Worm (Caenorhabditis elegans) whole organism, young adult: ENCODE data around the gene lin-13.

Source experiments
- B0019.2 ChIP-seq: fragments of 200-800 bp; sonication (Bioruptor generic); conservative IDR thresholded peaks from 2 replicates; pipeline ENCODE4 v1.3.6; 2022; ENCODE audit warnings: missing genetic modification reagents, missing genetic modification characterization, missing compliant biosample characterization
- B0035.1 ChIP-seq: sonication (generic microtip); optimal IDR thresholded peaks from 2 replicates; lab custom pipeline; 2016; ENCODE audit warnings: missing genetic modification characterization, mild to moderate bottlenecking, missing compliant biosample characterization, missing genotype, missing genetic modification reagents
- C06A6.2 ChIP-seq: fragments of 200-800 bp; sonication (Bioruptor generic); conservative IDR thresholded peaks from 2 replicates; pipeline ENCODE4 v1.3.6; 2022; ENCODE audit warnings: missing genetic modification characterization, missing compliant biosample characterization
- F22D6.2 ChIP-seq: sonication (generic microtip); optimal IDR thresholded peaks from 2 replicates; lab custom pipeline; 2016; ENCODE audit warnings: mild to moderate bottlenecking, missing genetic modification characterization, missing compliant biosample characterization
- F37B4.10 ChIP-seq: fragments of 200-800 bp; sonication (Bioruptor generic); IDR thresholded peaks from 2 replicates; pipeline ENCODE4 v1.3.6; 2022; ENCODE audit warnings: missing genetic modification characterization, missing compliant biosample characterization
- F39B2.1 ChIP-seq: fragments of 200-800 bp; sonication (Bioruptor generic); IDR thresholded peaks from 2 replicates; pipeline ENCODE4 v1.3.6; 2022; ENCODE audit warnings: missing genetic modification reagents, missing genetic modification characterization, missing compliant biosample characterization
- F49E8.2 ChIP-seq: sonication (generic microtip); optimal IDR thresholded peaks from 3 replicates; lab custom pipeline; 2017; ENCODE audit warnings: missing genetic modification characterization, mild to moderate bottlenecking, missing compliant biosample characterization, antibody characterized with exemption, moderate library complexity; ENCODE audit not compliant: insufficient read depth
- F52B5.7 ChIP-seq: sonication (generic microtip); optimal IDR thresholded peaks from 2 replicates; lab custom pipeline; 2016; ENCODE audit warnings: mild to moderate bottlenecking, missing genetic modification characterization, missing compliant biosample characterization
- K11D2.4 ChIP-seq: fragments of 200-800 bp; sonication (Bioruptor generic); IDR thresholded peaks from 2 replicates; pipeline ENCODE4 v1.3.6; 2022; ENCODE audit warnings: missing genetic modification reagents, missing genetic modification characterization, missing compliant biosample characterization
- K12H6.12 ChIP-seq: fragments of 200-800 bp; sonication (Bioruptor generic); optimal IDR thresholded peaks from 2 replicates; lab custom pipeline; 2018; ENCODE audit warnings: mild to moderate bottlenecking, missing genetic modification characterization, missing compliant biosample characterization
- akir-1 ChIP-seq: fragments of 200-800 bp; sonication (Bioruptor generic); optimal IDR thresholded peaks from 2 replicates; lab custom pipeline; 2018; ENCODE audit warnings: mild to moderate bottlenecking, missing genetic modification characterization, moderate library complexity, missing compliant biosample characterization
- aptf-2 ChIP-seq: fragments of 200-800 bp; sonication (Bioruptor generic); conservative IDR thresholded peaks from 2 replicates; pipeline ENCODE4 v1.3.6; 2022; ENCODE audit warnings: missing genetic modification reagents, missing genetic modification characterization, missing compliant biosample characterization
- atf-7 ChIP-seq: sonication (generic microtip); optimal IDR thresholded peaks from 2 replicates; lab custom pipeline; 2017; ENCODE audit warnings: mild to moderate bottlenecking, missing genetic modification characterization, missing compliant biosample characterization
- attf-5 ChIP-seq: fragments of 200-800 bp; sonication (Bioruptor generic); optimal IDR thresholded peaks from 2 replicates; lab custom pipeline; 2018; ENCODE audit warnings: mild to moderate bottlenecking, missing genetic modification characterization, missing compliant biosample characterization
- attf-6 ChIP-seq: fragments of 200-800 bp; sonication (Bioruptor generic); IDR thresholded peaks from 2 replicates; pipeline ENCODE4 v1.3.6; 2022; ENCODE audit warnings: missing genetic modification reagents, missing genetic modification characterization, missing compliant biosample characterization
- cebp-1 ChIP-seq, 2 experiments: fragments of 200-800 bp in 1 of 2; sonication (Bioruptor generic) in 1 of 2; sonication (generic microtip) in 1 of 2; IDR thresholded peaks in 1 of 2; optimal IDR thresholded peaks in 1 of 2; 2 replicates each; pipeline versions ENCODE4 v1.3.6 to Lab custom; 2017 to 2022; ENCODE audit warnings: missing compliant biosample characterization in 2 of 2, missing genetic modification characterization in 2 of 2, mild to moderate bottlenecking in 1 of 2, missing genetic modification reagents in 1 of 2, moderate library complexity in 1 of 2
- cebp-2 ChIP-seq: fragments of 200-800 bp; sonication (Bioruptor generic); IDR thresholded peaks from 2 replicates; pipeline ENCODE4 v1.3.6; 2022; ENCODE audit warnings: missing genetic modification characterization, missing compliant biosample characterization
- ceh-27 ChIP-seq: fragments of 200-800 bp; sonication (Bioruptor generic); optimal IDR thresholded peaks from 2 replicates; lab custom pipeline; 2018; ENCODE audit warnings: mild to moderate bottlenecking, missing genetic modification characterization, moderate library complexity, missing compliant biosample characterization
- ceh-79 ChIP-seq: sonication (generic microtip); optimal IDR thresholded peaks from 2 replicates; lab custom pipeline; 2017; ENCODE audit warnings: mild to moderate bottlenecking, missing genetic modification characterization, missing compliant biosample characterization
- ceh-91 ChIP-seq: fragments of 200-800 bp; sonication (Bioruptor generic); IDR thresholded peaks from 2 replicates; pipeline ENCODE4 v1.3.6; 2022; ENCODE audit warnings: missing genetic modification reagents, missing genetic modification characterization, missing compliant biosample characterization
- chd-7 ChIP-seq: sonication (generic microtip); optimal IDR thresholded peaks from 2 replicates; lab custom pipeline; 2016; ENCODE audit warnings: mild to moderate bottlenecking, missing genetic modification characterization, moderate library complexity, missing compliant biosample characterization
- dox-1 ChIP-seq: fragments of 200-800 bp; sonication (Bioruptor generic); IDR thresholded peaks from 2 replicates; pipeline ENCODE4 v1.3.6; 2022; ENCODE audit warnings: missing genetic modification reagents, missing genetic modification characterization, missing compliant biosample characterization
- egl-18 ChIP-seq: fragments of 200-800 bp; sonication (Bioruptor generic); IDR thresholded peaks from 2 replicates; pipeline ENCODE4 v1.3.6; 2022; ENCODE audit warnings: missing genetic modification reagents, missing genetic modification characterization, missing compliant biosample characterization
- ets-4 ChIP-seq: fragments of 200-800 bp; sonication (Bioruptor generic); optimal IDR thresholded peaks from 2 replicates; lab custom pipeline; 2018; ENCODE audit warnings: mild to moderate bottlenecking, missing genetic modification characterization, missing compliant biosample characterization
- gei-17 ChIP-seq: fragments of 200-800 bp; sonication (Bioruptor generic); optimal IDR thresholded peaks from 2 replicates; lab custom pipeline; 2018; ENCODE audit warnings: mild to moderate bottlenecking, missing genetic modification characterization, missing compliant biosample characterization
- hmg-1.2 ChIP-seq: fragments of 200-800 bp; sonication (Bioruptor generic); IDR thresholded peaks from 2 replicates; pipeline ENCODE4 v1.3.6; 2022; ENCODE audit warnings: missing genetic modification reagents, missing genetic modification characterization, missing compliant biosample characterization
- hmg-20 ChIP-seq: fragments of 200-800 bp; sonication (Bioruptor generic); IDR thresholded peaks from 2 replicates; pipeline ENCODE4 v1.3.6; 2022; ENCODE audit warnings: missing genetic modification reagents, missing genetic modification characterization, missing compliant biosample characterization
- let-526 ChIP-seq: fragments of 200-800 bp; sonication (Bioruptor generic); IDR thresholded peaks from 2 replicates; pipeline ENCODE4 v1.3.6; 2022; ENCODE audit warnings: missing genetic modification reagents, missing genetic modification characterization, missing compliant biosample characterization
- let-607 ChIP-seq, 2 experiments: fragments of 200-800 bp in 1 of 2; sonication (Bioruptor generic) in 1 of 2; sonication (generic microtip) in 1 of 2; optimal IDR thresholded peaks; 2 replicates each; lab custom pipeline; 2016 to 2018; ENCODE audit warnings: mild to moderate bottlenecking in 2 of 2, missing compliant biosample characterization in 2 of 2, missing genetic modification characterization in 2 of 2, moderate library complexity in 2 of 2, missing genotype in 1 of 2
- lin-26 ChIP-seq: fragments of 200-800 bp; sonication (Bioruptor generic); IDR thresholded peaks from 2 replicates; pipeline ENCODE4 v1.3.6; 2022; ENCODE audit warnings: missing genetic modification reagents, missing genetic modification characterization, missing compliant biosample characterization
- lin-40 ChIP-seq: sonication (generic microtip); optimal IDR thresholded peaks from 2 replicates; lab custom pipeline; 2016; ENCODE audit warnings: missing genetic modification characterization, mild to moderate bottlenecking, missing compliant biosample characterization, missing genotype, missing genetic modification reagents
- lin-54 ChIP-seq: fragments of 200-800 bp; sonication (Bioruptor generic); optimal IDR thresholded peaks from 2 replicates; lab custom pipeline; 2018; ENCODE audit warnings: mild to moderate bottlenecking, missing genetic modification characterization, missing compliant biosample characterization
- madf-10 ChIP-seq: sonication (generic microtip); optimal IDR thresholded peaks from 2 replicates; lab custom pipeline; 2016; ENCODE audit warnings: mild to moderate bottlenecking, missing genetic modification characterization, missing compliant biosample characterization
- mel-28 ChIP-seq: sonication (generic microtip); optimal IDR thresholded peaks from 2 replicates; lab custom pipeline; 2016; ENCODE audit warnings: borderline replicate concordance, mild to moderate bottlenecking, missing genetic modification characterization, missing compliant biosample characterization
- mxl-1 ChIP-seq: sonication (generic microtip); optimal IDR thresholded peaks from 2 replicates; lab custom pipeline; 2016; ENCODE audit warnings: missing genetic modification characterization, missing compliant biosample characterization
- nfyb-1 ChIP-seq: fragments of 200-800 bp; sonication (Bioruptor generic); IDR thresholded peaks from 2 replicates; pipeline ENCODE4 v1.3.6; 2022; ENCODE audit warnings: missing genetic modification reagents, missing genetic modification characterization, missing compliant biosample characterization
- pbrm-1 ChIP-seq: fragments of 200-800 bp; sonication (Bioruptor generic); IDR thresholded peaks from 2 replicates; pipeline ENCODE4 v1.3.6; 2022; ENCODE audit warnings: missing genetic modification reagents, missing genetic modification characterization, missing compliant biosample characterization
- pha-4 ChIP-seq: fragments of 150-350 bp; sonication (generic microtip); optimal IDR thresholded peaks from 2 replicates; lab custom pipeline; 2014; ENCODE audit warnings: missing biosample characterization, missing genetic modification reagents, missing genetic modification characterization
- rpc-1 ChIP-seq, 2 experiments: fragments of 150-350 bp in 1 of 2; sonication (generic microtip) in 1 of 2; optimal IDR thresholded peaks; 2 replicates each; lab custom pipeline; 2014 to 2018; ENCODE audit warnings: missing biosample characterization in 1 of 2, missing genetic modification characterization in 1 of 2, missing genetic modification reagents in 1 of 2, missing genotype in 1 of 2
- snpc-1.3 ChIP-seq: sonication (generic microtip); optimal IDR thresholded peaks from 2 replicates; lab custom pipeline; 2017; ENCODE audit warnings: missing genetic modification characterization, mild to moderate bottlenecking, missing compliant biosample characterization, antibody characterized with exemption, moderate library complexity, missing genotype, missing genetic modification reagents; ENCODE audit not compliant: insufficient read depth
- tbx-9 ChIP-seq: sonication (generic microtip); optimal IDR thresholded peaks from 2 replicates; lab custom pipeline; 2016; ENCODE audit warnings: borderline replicate concordance, missing genetic modification characterization, inconsistent platforms, missing compliant biosample characterization
- zfh-2 ChIP-seq: fragments of 200-800 bp; sonication (Bioruptor generic); conservative IDR thresholded peaks from 2 replicates; pipeline ENCODE4 v1.3.6; 2022; ENCODE audit warnings: missing genetic modification reagents, missing genetic modification characterization, missing compliant biosample characterization
- ztf-3 ChIP-seq: fragments of 200-800 bp; sonication (Bioruptor generic); optimal IDR thresholded peaks from 2 replicates; lab custom pipeline; 2018; ENCODE audit warnings: mild to moderate bottlenecking, missing genetic modification characterization, missing compliant biosample characterization

Gene lin-13

DNA sequence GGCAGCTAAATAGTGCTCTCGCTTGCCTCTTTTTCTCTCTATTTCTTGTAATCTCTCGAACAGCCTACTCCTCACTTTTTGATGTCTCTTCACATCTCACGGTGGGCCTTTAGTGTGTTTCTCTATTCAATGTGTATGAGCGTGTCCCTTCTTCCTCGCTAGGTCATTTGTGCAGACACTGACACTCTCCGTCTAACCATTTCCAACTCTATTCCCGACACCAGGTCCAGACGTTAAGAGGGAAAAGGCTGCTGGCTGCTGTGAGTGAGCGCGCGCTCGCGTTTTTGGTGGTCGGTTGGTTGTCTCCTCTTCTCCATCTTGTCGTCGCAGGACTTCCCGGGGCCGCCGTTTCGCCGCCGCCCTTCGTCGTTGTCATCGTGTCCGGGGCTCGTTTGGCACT lies 49.9 kb downstream of the lin-13 start (continued):
- TF ChIP-seq attf-6 (no peak), hmg-20 (GFP tag; lab: Robert Waterston, UW) (no peak), F52B5.7 (tag; lab: Kevin White, UChicago) (no peak), K11D2.4 (GFP tag; lab: Robert Waterston, UW) (peak; percentile 41; the same call in 1 of the 2 replicates), mxl-1 (no peak), K12H6.12 (tag; lab: Kevin White, UChicago) (peak; percentile 78), ceh-91 (no peak), pbrm-1 (GFP tag; lab: Robert Waterston, UW) (no peak), F49E8.2 (tag; lab: Kevin White, UChicago) (no peak), hmg-1.2 (GFP tag; lab: Robert Waterston, UW) (peak; percentile 48; the same call in 1 of the 2 replicates), chd-7 (tag; lab: Kevin White, UChicago) (peak; percentile 41), ztf-3 (GFP tag; lab: Kevin White, UChicago) (no peak), cebp-2 (GFP tag; lab: Robert Waterston, UW) (no peak), akir-1 (no peak), cebp-1 (GFP tag; IDR thresholded peaks at IDR 0.05; lab: Robert Waterston, UW) (no peak), cebp-1 (tag; optimal IDR thresholded peaks at IDR 0.05; lab: Kevin White, UChicago) (no peak), mel-28 (tag; lab: Kevin White, UChicago) (no peak), F37B4.10 (GFP tag; lab: Robert Waterston, UW) (0 out of 2 replicates have a peak, but pooled peaks have one; percentile 11), B0019.2 (no peak), tbx-9 (tag; lab: Kevin White, UChicago) (no peak), B0035.1 (tag; lab: Kevin White, UChicago) (no peak), attf-5 (peak; percentile 25), egl-18 (GFP tag; lab: Robert Waterston, UW) (no peak), ets-4 (GFP tag; lab: Kevin White, UChicago) (no peak), C06A6.2 (GFP tag; lab: Robert Waterston, UW) (no peak), snpc-1.3 (tag; lab: Kevin White, UChicago) (no peak), F39B2.1 (GFP tag; lab: Robert Waterston, UW) (no peak), F22D6.2 (tag; lab: Kevin White, UChicago) (no peak), ceh-79 (tag; lab: Kevin White, UChicago) (no peak), pha-4 (no peak), rpc-1 (optimal IDR thresholded peaks at IDR 0.05; lab: Kevin White, UChicago) (no peak), rpc-1 (tag; optimal IDR thresholded peaks at IDR 0.05; lab: Kevin White, UChicago) (no peak), atf-7 (tag; lab: Kevin White, UChicago) (no peak), dox-1 (no peak), ceh-27 (GFP tag; lab: Kevin White, UChicago) (peak; percentile 49), let-607 (tag; optimal IDR thresholded peaks at IDR 0.05; lab: Kevin White, UChicago) (no peak), aptf-2 (GFP tag; lab: Robert Waterston, UW) (no peak), lin-54 (no peak), zfh-2 (GFP tag; lab: Robert Waterston, UW) (peak; percentile 96), let-526 (no peak), madf-10 (peak; percentile 12), lin-26 (GFP tag; lab: Robert Waterston, UW) (no peak), nfyb-1 (0 out of 2 replicates have a peak, but pooled peaks have one; percentile 8), gei-17 (GFP tag; lab: Kevin White, UChicago) (no peak), lin-40 (tag; lab: Kevin White, UChicago) (no peak)
